Worm (Caenorhabditis elegans) whole organism, L4 larva: Measurements from ENCODE around the gene C54C6.5.
A peak's percentile ranks its signal among the peaks of the same experiment; 100 is the strongest.

Experiments
- F37D6.2 ChIP-seq: sonication (generic microtip); optimal IDR thresholded peaks from 2 replicates; lab custom pipeline; 2016; ENCODE audit warnings: mild to moderate bottlenecking, missing genetic modification characterization, missing compliant biosample characterization
- R02D3.7 ChIP-seq: fragments of 150-350 bp; sonication (generic microtip); optimal IDR thresholded peaks from 3 replicates; lab custom pipeline; 2014; ENCODE audit warnings: missing biosample characterization, missing genetic modification characterization
- Y48G9A.11 ChIP-seq: fragments of 200-800 bp; sonication (Bioruptor generic); IDR thresholded peaks from 2 replicates; pipeline ENCODE4 v1.3.6; 2022; ENCODE audit warnings: missing genetic modification reagents, missing genetic modification characterization, missing compliant biosample characterization
- Y75B8A.6 ChIP-seq: fragments of 200-800 bp; sonication (Bioruptor generic); IDR thresholded peaks from 2 replicates; pipeline ENCODE4 v1.3.6; 2022; ENCODE audit warnings: missing genetic modification reagents, missing genetic modification characterization, missing compliant biosample characterization
- aha-1 ChIP-seq: fragments of 150-350 bp; peaks from one replicate; lab custom pipeline; 2014; ENCODE audit warnings: missing biosample characterization, missing genetic modification characterization
- attf-4 ChIP-seq: sonication (generic microtip); optimal IDR thresholded peaks from 3 replicates; lab custom pipeline; 2017; ENCODE audit warnings: missing biosample characterization, missing genetic modification characterization
- daf-12 ChIP-seq: fragments of 150-350 bp; optimal IDR thresholded peaks from 2 replicates; lab custom pipeline; 2014; ENCODE audit warnings: missing biosample characterization, missing genetic modification reagents, missing genetic modification characterization
- daf-16 ChIP-seq, 3 experiments: sonication (generic microtip); optimal IDR thresholded peaks; 2 replicates each; lab custom pipeline; 2016 to 2017; ENCODE audit warnings: missing genetic modification characterization in 3 of 3, missing genetic modification reagents in 3 of 3, mild to moderate bottlenecking in 2 of 3, missing compliant biosample characterization in 2 of 3, missing biosample characterization in 1 of 3, moderate library complexity in 1 of 3
- daf-19 ChIP-seq: fragments of 200-800 bp; sonication (Bioruptor generic); conservative IDR thresholded peaks from 2 replicates; pipeline ENCODE4 v1.3.6; 2022; ENCODE audit warnings: missing genetic modification characterization, missing compliant biosample characterization
- hlh-11 ChIP-seq: fragments of 200-800 bp; sonication (Bioruptor generic); optimal IDR thresholded peaks from 2 replicates; lab custom pipeline; 2018; ENCODE audit warnings: mild to moderate bottlenecking, missing genetic modification characterization, missing compliant biosample characterization
- lin-1 ChIP-seq: fragments of 200-800 bp; sonication (Bioruptor generic); IDR thresholded peaks from 2 replicates; pipeline ENCODE4 v1.3.6; 2022; ENCODE audit warnings: missing genetic modification reagents, missing genetic modification characterization, missing compliant biosample characterization
- lin-29 ChIP-seq: fragments of 200-800 bp; sonication (Bioruptor generic); IDR thresholded peaks from 2 replicates; pipeline ENCODE4 v1.3.6; 2022; ENCODE audit warnings: missing genetic modification reagents, missing genetic modification characterization, missing compliant biosample characterization
- lin-38 ChIP-seq: fragments of 200-800 bp; sonication (Bioruptor generic); IDR thresholded peaks from 2 replicates; pipeline ENCODE4 v1.3.6; 2022; ENCODE audit warnings: missing genetic modification reagents, missing genetic modification characterization, missing compliant biosample characterization
- lin-39 ChIP-seq: fragments of 150-350 bp; optimal IDR thresholded peaks from 2 replicates; lab custom pipeline; 2014; ENCODE audit warnings: missing biosample characterization, missing genetic modification reagents, missing genetic modification characterization
- lsy-2 ChIP-seq, 2 experiments: fragments of 150-350 bp in 1 of 2; sonication (generic microtip) in 1 of 2; optimal IDR thresholded peaks; 2 replicates each; lab custom pipeline; 2014 to 2017; ENCODE audit warnings: missing biosample characterization in 2 of 2, missing genetic modification characterization in 2 of 2
- madf-5 ChIP-seq, 2 experiments: fragments of 200-800 bp; sonication (Bioruptor generic); IDR thresholded peaks; 2 replicates each; pipeline ENCODE4 v1.3.6; 2022; ENCODE audit warnings: missing compliant biosample characterization in 2 of 2, missing genetic modification characterization in 2 of 2
- mdl-1 ChIP-seq, 2 experiments: fragments of 150-350 bp in 1 of 2; sonication (generic microtip) in 1 of 2; optimal IDR thresholded peaks; 2 replicates each; lab custom pipeline; 2014 to 2017; ENCODE audit warnings: missing biosample characterization in 2 of 2, missing genetic modification characterization in 2 of 2
- mes-2 ChIP-seq: sonication (generic microtip); optimal IDR thresholded peaks from 2 replicates; lab custom pipeline; 2016; ENCODE audit warnings: missing genotype, mild to moderate bottlenecking, missing genetic modification characterization, missing compliant biosample characterization; ENCODE audit not compliant: poor library complexity, severe bottlenecking
- mxl-3 ChIP-seq: fragments of 200-800 bp; sonication (Bioruptor generic); optimal IDR thresholded peaks from 2 replicates; lab custom pipeline; 2018; ENCODE audit warnings: mild to moderate bottlenecking, missing genetic modification characterization, missing compliant biosample characterization
- nhr-111 ChIP-seq: fragments of 200-800 bp; sonication (Bioruptor generic); optimal IDR thresholded peaks from 2 replicates; lab custom pipeline; 2018; ENCODE audit warnings: mild to moderate bottlenecking, missing genetic modification characterization, missing compliant biosample characterization
- nhr-28 ChIP-seq: fragments of 150-350 bp; optimal IDR thresholded peaks from 2 replicates; lab custom pipeline; 2014; ENCODE audit warnings: missing biosample characterization, missing genetic modification characterization
- nhr-41 ChIP-seq: fragments of 200-800 bp; sonication (Bioruptor generic); IDR thresholded peaks from 2 replicates; pipeline ENCODE4 v1.3.6; 2022; ENCODE audit warnings: missing genetic modification reagents, missing genetic modification characterization, missing compliant biosample characterization
- nhr-42 ChIP-seq: fragments of 200-800 bp; sonication (Bioruptor generic); IDR thresholded peaks from 2 replicates; pipeline ENCODE4 v1.3.6; 2022; ENCODE audit warnings: missing genetic modification characterization, missing compliant biosample characterization
- nhr-48 ChIP-seq: sonication (generic microtip); optimal IDR thresholded peaks from 2 replicates; lab custom pipeline; 2016; ENCODE audit warnings: mild to moderate bottlenecking, missing genetic modification characterization, missing compliant biosample characterization
- nhr-77 ChIP-seq: fragments of 150-350 bp; optimal IDR thresholded peaks from 2 replicates; lab custom pipeline; 2014; ENCODE audit warnings: missing biosample characterization, missing genetic modification characterization
- pqm-1 ChIP-seq: sonication (generic microtip); optimal IDR thresholded peaks from 2 replicates; lab custom pipeline; 2017; ENCODE audit warnings: missing biosample characterization, missing genetic modification characterization
- sdz-12 ChIP-seq: fragments of 200-800 bp; sonication (Bioruptor generic); optimal IDR thresholded peaks from 2 replicates; lab custom pipeline; 2018; ENCODE audit warnings: mild to moderate bottlenecking, missing genetic modification characterization, missing compliant biosample characterization
- set-16 ChIP-seq: fragments of 200-800 bp; sonication (Bioruptor generic); IDR thresholded peaks from 2 replicates; pipeline ENCODE4 v1.3.6; 2022; ENCODE audit warnings: missing genetic modification reagents, missing genetic modification characterization, missing compliant biosample characterization
- skn-1 ChIP-seq: fragments of 150-350 bp; optimal IDR thresholded peaks from 2 replicates; lab custom pipeline; 2014; ENCODE audit warnings: missing biosample characterization, missing genetic modification characterization
- unc-62 ChIP-seq, 3 experiments: fragments of 150-350 bp in 1 of 3; sonication (generic microtip); optimal IDR thresholded peaks in 2 of 3; peaks in 1 of 3; 1 replicate in 1 of 3; 2 replicates in 2 of 3; lab custom pipeline; 2014 to 2017; ENCODE audit warnings: missing biosample characterization in 3 of 3, missing genetic modification characterization in 3 of 3, missing genetic modification reagents in 3 of 3, missing genotype in 1 of 3
- zfp-2 ChIP-seq: sonication (generic microtip); optimal IDR thresholded peaks from 2 replicates; lab custom pipeline; 2016; ENCODE audit warnings: mild to moderate bottlenecking, missing genetic modification characterization, missing compliant biosample characterization
- zfp-3 ChIP-seq: fragments of 200-800 bp; sonication (Bioruptor generic); conservative IDR thresholded peaks from 2 replicates; pipeline ENCODE4 v1.3.6; 2022; ENCODE audit warnings: missing genetic modification reagents, missing genetic modification characterization, missing compliant biosample characterization
- ztf-11 ChIP-seq: fragments of 150-350 bp; optimal IDR thresholded peaks from 2 replicates; lab custom pipeline; 2014; ENCODE audit warnings: missing biosample characterization, missing genetic modification characterization

C54C6.5 gene

DNA sequence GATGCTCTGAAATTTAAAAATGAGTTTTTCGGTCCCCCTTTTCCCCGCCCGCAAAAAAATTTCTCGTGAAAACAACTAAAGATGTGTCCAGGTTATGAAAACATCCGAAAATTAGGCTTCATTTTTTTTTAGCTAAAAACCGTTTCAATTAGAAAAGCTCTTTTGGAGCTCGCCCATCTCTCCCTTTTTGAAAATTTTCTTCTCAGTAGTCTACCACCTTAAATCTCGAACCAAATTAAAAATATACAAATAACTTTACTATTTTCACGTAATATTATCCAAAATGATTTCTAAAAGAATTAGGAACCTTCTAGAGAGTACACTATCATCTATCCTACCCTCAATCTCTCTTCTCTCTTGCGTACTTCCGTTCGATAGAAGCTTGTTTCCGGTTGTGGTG lies 12.6 kb upstream of the C54C6.5 start:
- TF ChIP-seq nhr-42 (GFP tag; lab: Robert Waterston, UW) (no peak), Y48G9A.11 (GFP tag; lab: Robert Waterston, UW) (no peak), aha-1 (tag; lab: Kevin White, UChicago) (peak; percentile 72), unc-62 (GFP tag; optimal IDR thresholded peaks at IDR 0.05 in 1 of 2; lab: Kevin White, UChicago) (peak in 1 of 2 experiments; percentile 65), unc-62 (tag; optimal IDR thresholded peaks at IDR 0.05; lab: Kevin White, UChicago) (no peak)

ce11 chrIII:3560235-3560634 lies 10.6 kb upstream of the C54C6.5 start:
- TF ChIP-seq mdl-1 (tag; optimal IDR thresholded peaks at IDR 0.05; lab: Kevin White, UChicago) (peak in 1 of 2 experiments; percentile 13), lsy-2 (tag; optimal IDR thresholded peaks at IDR 0.05; lab: Kevin White, UChicago) (peak in 1 of 2 experiments; percentile 31), nhr-48 (tag; lab: Kevin White, UChicago) (no peak)

DNA sequence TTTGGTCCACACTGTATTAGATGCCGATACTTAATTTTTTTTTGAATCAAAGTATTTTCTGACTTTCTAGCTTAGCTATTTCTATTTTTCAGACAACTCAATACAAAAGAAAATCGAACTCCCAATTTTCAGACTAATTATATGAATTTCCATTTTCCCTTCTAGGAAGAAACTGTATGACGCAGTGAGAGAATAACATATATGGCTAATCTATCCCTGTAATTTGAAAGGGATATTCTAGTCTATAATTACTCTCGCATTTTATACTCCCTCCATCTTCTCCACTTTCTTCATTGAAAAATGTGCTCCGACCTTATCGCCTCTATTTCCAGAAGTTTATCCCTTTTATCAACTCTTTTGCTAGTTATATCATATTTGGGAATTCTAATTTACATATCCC lies 3.7 kb upstream of the C54C6.5 start, which contains the start of gene C54C6.4:
TSS of gene C54C6.4 (plus strand) at position 301 of the 400 bp plus-strand sequence.
- TF ChIP-seq madf-5 (GFP tag; IDR thresholded peaks at IDR 0.05; lab: Robert Waterston, UW), result no peak

DNA sequence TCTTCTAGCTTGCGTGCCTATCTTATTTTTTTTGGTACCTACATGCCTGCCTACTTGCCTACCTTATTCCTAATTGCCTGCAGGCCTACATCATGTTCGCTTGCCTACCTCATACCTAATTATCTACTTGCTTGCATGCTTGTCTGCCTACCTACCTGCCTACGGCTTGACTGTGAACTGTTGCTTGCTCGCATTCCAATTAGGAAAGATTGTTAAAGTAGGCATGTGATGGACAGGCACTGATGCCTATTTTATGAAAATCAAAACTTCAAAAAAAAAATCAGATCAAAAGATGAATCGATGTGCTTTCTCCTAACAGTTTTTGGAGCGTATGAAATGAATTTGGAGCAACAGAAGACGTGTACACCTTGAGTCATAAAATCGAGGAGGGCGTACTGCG lies 714 bp upstream of the C54C6.5 start:
- TF ChIP-seq aha-1 (tag; lab: Kevin White, UChicago), result peak; percentile 84
- no peak for TF ChIP-seq ztf-11 (tag; lab: Kevin White, UChicago)

DNA sequence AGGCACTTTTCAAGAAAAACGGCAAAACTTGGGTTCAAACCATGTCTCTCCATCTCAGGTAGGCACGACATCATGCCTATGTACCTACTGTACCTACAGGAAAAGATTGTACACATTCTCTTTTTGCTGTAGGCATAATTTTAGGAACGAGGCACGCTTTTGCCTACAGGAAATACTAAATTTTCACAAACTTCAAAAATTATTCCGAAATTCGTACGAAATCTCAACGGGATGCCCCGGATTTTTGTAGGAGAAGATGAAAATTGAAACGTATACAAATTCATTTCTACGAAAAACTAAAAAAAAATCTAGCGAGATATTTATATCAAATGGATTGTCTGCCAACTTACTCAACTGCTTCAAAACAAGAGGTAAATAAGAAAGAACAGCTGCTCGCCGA lies 1.6 kb downstream of the C54C6.5 start, which contains the start of gene C54C6.11:
TSS of gene C54C6.11 (plus strand) at position 301 of the 400 bp plus-strand sequence.
- TF ChIP-seq unc-62 (GFP tag; optimal IDR thresholded peaks at IDR 0.05 in 1 of 2; lab: Kevin White, UChicago) (peak in 1 of 2 experiments; percentile 51), unc-62 (tag; optimal IDR thresholded peaks at IDR 0.05; lab: Kevin White, UChicago) (no peak), mes-2 (tag; lab: Kevin White, UChicago) (no peak)
- TF ChIP-seq, all 104 proteins: peak for 1

DNA sequence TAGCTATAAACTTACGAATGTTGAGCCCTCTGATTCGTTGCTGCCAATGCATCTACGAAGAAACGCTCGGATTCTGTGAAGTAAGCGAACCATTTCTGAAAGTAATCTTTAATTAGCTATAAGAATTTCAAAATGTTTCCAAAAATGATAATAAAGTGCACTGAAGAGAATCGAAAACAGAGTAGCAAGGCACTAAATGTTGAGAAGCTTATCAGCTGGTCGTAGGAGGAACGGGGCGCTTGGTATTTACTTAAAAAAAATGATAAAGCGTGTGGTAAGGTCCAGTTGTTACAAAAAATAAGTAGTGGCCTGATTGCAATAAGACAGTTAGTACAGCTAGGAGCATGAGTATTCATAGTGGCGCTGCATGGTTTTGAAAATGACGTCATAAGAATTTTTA lies 3.3 kb downstream of the C54C6.5 start, which contains the start of gene C54C6.7:
TSS of gene C54C6.7 (minus strand) at position 101 of the 400 bp plus-strand sequence.
- TF ChIP-seq daf-16 (GFP tag; optimal IDR thresholded peaks at IDR 0.05; lab: Kevin White, UChicago) (no peak), daf-16 (tag; optimal IDR thresholded peaks at IDR 0.05; lab: Kevin White, UChicago) (peak; percentile 30), nhr-28 (tag; lab: Kevin White, UChicago) (peak; percentile 21), nhr-48 (tag; lab: Kevin White, UChicago) (no peak), Y48G9A.11 (GFP tag; lab: Robert Waterston, UW) (no peak), Y75B8A.6 (GFP tag; lab: Robert Waterston, UW) (no peak), pqm-1 (peak; percentile 60)

- TF ChIP-seq lsy-2 (tag; optimal IDR thresholded peaks at IDR 0.05; lab: Kevin White, UChicago) (peak in 1 of 2 experiments; percentile 7), nhr-42 (GFP tag; lab: Robert Waterston, UW) (no peak), unc-62 (GFP tag; optimal IDR thresholded peaks at IDR 0.05 in 1 of 2; lab: Kevin White, UChicago) (peak in 1 of 2 experiments; percentile 44), unc-62 (tag; optimal IDR thresholded peaks at IDR 0.05; lab: Kevin White, UChicago) (no peak), aha-1 (tag; lab: Kevin White, UChicago) (peak; percentile 44)
- TF ChIP-seq, all 104 proteins: peak for 3
Observed at ce11 chrIII:3543071-3543470, 6.6 kb downstream of the C54C6.5 start.

DNA sequence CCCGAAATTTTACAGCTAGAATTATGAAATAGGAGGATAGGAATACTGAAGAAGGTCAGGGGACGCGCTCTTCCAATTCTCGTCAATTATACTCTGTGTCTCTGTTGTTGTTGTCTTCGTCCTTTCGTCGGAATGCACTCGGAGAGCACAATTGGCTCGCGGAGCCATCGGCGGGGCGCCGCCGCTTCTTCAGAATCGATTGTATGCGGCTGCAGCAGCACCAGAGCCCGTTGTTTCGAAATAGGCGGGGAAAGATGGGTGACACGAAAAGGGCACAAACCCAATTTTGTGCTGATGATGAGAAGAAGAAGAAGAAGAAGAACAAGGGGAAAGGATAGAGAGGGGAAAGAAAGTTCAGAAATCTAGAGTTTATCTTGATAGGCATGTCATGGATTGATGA lies 7.5 kb downstream of the C54C6.5 start:
- TF ChIP-seq mes-2 (tag; lab: Kevin White, UChicago) (no peak), nhr-41 (GFP tag; lab: Robert Waterston, UW) (no peak), attf-4 (no peak), lin-29 (GFP tag; lab: Robert Waterston, UW) (no peak), zfp-2 (no peak), skn-1 (tag; lab: Kevin White, UChicago) (no peak), R02D3.7 (tag; lab: Kevin White, UChicago) (no peak), daf-12 (tag; lab: Kevin White, UChicago) (no peak), daf-19 (GFP tag; lab: Robert Waterston, UW) (no peak), lin-39 (tag; lab: Kevin White, UChicago) (no peak), nhr-111 (GFP tag; lab: Kevin White, UChicago) (no peak), hlh-11 (tag; lab: Kevin White, UChicago) (no peak), mxl-3 (no peak), sdz-12 (GFP tag; lab: Kevin White, UChicago) (no peak), lin-1 (GFP tag; lab: Robert Waterston, UW) (no peak), set-16 (GFP tag; lab: Robert Waterston, UW) (peak; percentile 63), Y48G9A.11 (GFP tag; lab: Robert Waterston, UW) (no peak), lsy-2 (tag; optimal IDR thresholded peaks at IDR 0.05; lab: Kevin White, UChicago) (peak in 1 of 2 experiments; percentile 40), Y75B8A.6 (GFP tag; lab: Robert Waterston, UW) (no peak), zfp-3 (GFP tag; lab: Robert Waterston, UW) (no peak), F37D6.2 (peak; percentile 42), lin-38 (GFP tag; lab: Robert Waterston, UW) (no peak), nhr-77 (tag; lab: Kevin White, UChicago) (no peak), madf-5 (GFP tag; IDR thresholded peaks at IDR 0.05; lab: Robert Waterston, UW) (no peak)
